Worm (Caenorhabditis elegans): ENCODE results near the gene ZK287.4.

ZK287.4 gene

ce11 chrV:9704399-9704798 lies 18.9 kb upstream of the ZK287.4 start:
- TF ChIP-seq cebp-1 (GFP tag; IDR thresholded peaks at IDR 0.05) (peak; percentile 78; the same call in 1 of the 2 replicates), cebp-1 (tag; optimal IDR thresholded peaks at IDR 0.05) (peak; percentile 96), K12H6.12 (tag; optimal IDR thresholded peaks at IDR 0.05) (peak; percentile 47), hmg-1.2 (GFP tag; IDR thresholded peaks at IDR 0.05) (peak; percentile 63; the same call in 1 of the 2 replicates), ceh-27 (GFP tag; optimal IDR thresholded peaks at IDR 0.05) (peak; percentile 74), F39B2.1 (GFP tag; IDR thresholded peaks at IDR 0.05) (no peak), him-1 (tag; optimal IDR thresholded peaks at IDR 0.05) (no peak)

DNA sequence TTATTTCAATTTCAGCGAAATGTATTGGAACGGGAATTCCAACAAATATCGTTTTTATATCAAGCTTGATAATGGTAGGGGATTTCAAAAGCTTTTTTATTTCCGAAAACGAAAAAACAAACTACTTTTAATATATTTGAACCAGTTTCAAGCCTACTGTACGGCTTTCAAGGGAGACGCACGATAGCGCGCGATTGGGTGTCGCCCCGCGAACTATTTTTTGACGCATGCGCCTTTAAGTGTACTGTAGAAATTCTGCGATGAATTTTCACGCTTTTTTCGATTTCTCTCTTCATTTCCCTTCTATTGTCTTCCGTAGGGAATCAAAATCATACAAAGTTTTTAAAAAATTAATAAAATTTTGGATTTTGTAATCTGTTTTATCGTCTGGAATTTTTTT lies 18.1 kb upstream of the ZK287.4 start:
- TF ChIP-seq nfya-1 (tag; optimal IDR thresholded peaks at IDR 0.05; ENCODE audit: borderline replicate concordance, insufficient read depth) (no peak), ceh-91 (GFP tag; IDR thresholded peaks at IDR 0.05) (peak; percentile 63), F22D6.2 (tag; optimal IDR thresholded peaks at IDR 0.05) (no peak), sptf-2 (GFP tag; optimal IDR thresholded peaks at IDR 0.05) (no peak), madf-8 (GFP tag; conservative IDR thresholded peaks at IDR 0.05) (peak; percentile 44), efl-1 (GFP tag; optimal IDR thresholded peaks at IDR 0.05) (peak; percentile 85), rec-8 (tag; optimal IDR thresholded peaks at IDR 0.05) (no peak), dpl-1 (GFP tag; optimal IDR thresholded peaks at IDR 0.05) (peak; percentile 43), F52B5.7 (tag; optimal IDR thresholded peaks at IDR 0.05) (no peak), madf-6 (GFP tag; IDR thresholded peaks at IDR 0.05) (peak; percentile 83), lsl-1 (GFP tag; optimal IDR thresholded peaks at IDR 0.05) (peak; percentile 86), F33H1.4 (GFP tag; IDR thresholded peaks at IDR 0.05) (peak; percentile 64), xnd-1 (tag; optimal IDR thresholded peaks at IDR 0.05) (peak; percentile 42), ztf-6 (GFP tag; IDR thresholded peaks at IDR 0.05) (no peak), nhr-120 (GFP tag; IDR thresholded peaks at IDR 0.05) (no peak), let-607 (tag; optimal IDR thresholded peaks at IDR 0.05) (no peak)

ce11 chrV:9702755-9703154 lies 17.3 kb upstream of the ZK287.4 start, which contains the start of gene xbx-6:
xbx-6 (plus strand) TSS chrV:9703055.
- TF ChIP-seq Y95B8A.8 (GFP tag; IDR thresholded peaks at IDR 0.05) (no peak), madf-8 (GFP tag; conservative IDR thresholded peaks at IDR 0.05) (no peak), athp-1 (tag; optimal IDR thresholded peaks at IDR 0.05) (no peak), pha-4 (tag; optimal IDR thresholded peaks at IDR 0.05) (no peak), ztf-6 (GFP tag; IDR thresholded peaks at IDR 0.05) (no peak), ama-1 (optimal IDR thresholded peaks at IDR 0.05) (no peak), ama-1 (GFP tag; optimal IDR thresholded peaks at IDR 0.05) (no peak), hsf-1 (GFP tag; IDR thresholded peaks at IDR 0.05) (no peak), lin-26 (GFP tag; IDR thresholded peaks at IDR 0.05) (no peak), Y79H2A.3 (GFP tag; conservative IDR thresholded peaks at IDR 0.05) (no peak), atf-7 (tag; optimal IDR thresholded peaks at IDR 0.05) (no peak), nhr-27 (tag; optimal IDR thresholded peaks at IDR 0.05) (no peak), tbp1 (GFP tag; optimal IDR thresholded peaks at IDR 0.05) (no peak), die-1 (tag; optimal IDR thresholded peaks at IDR 0.05) (no peak)

- TF ChIP-seq F55B11.4 (tag; optimal IDR thresholded peaks at IDR 0.05; ENCODE audit: borderline replicate concordance, insufficient read depth) (no peak), nhr-80 (tag; optimal IDR thresholded peaks at IDR 0.05) (peak; percentile 10)
Measured at ce11 chrV:9701861-9702260, 16.4 kb upstream of the ZK287.4 start.

Measured in whole organism, young adult.